Fruit fly (Drosophila melanogaster): ENCODE measurements around the gene Gs1l.

Gs1l gene

dm6 chr2L:4456539-4456994 is at the start of gene Gs1l:
Gene Gs1l (minus strand): TSS chr2L:4456807.
- TF ChIP-seq CTCF (optimal IDR thresholded peaks at IDR 0.05), result no peak
- TF ChIP-seq CG8478 (optimal IDR thresholded peaks at IDR 0.05), result no peak

- TF ChIP-seq CTCF (optimal IDR thresholded peaks at IDR 0.05) (no peak), CG8478 (optimal IDR thresholded peaks at IDR 0.05) (no peak)
These were observed 21.4 kb upstream of the Gs1l start for dm6 chr2L:4477978-4478377.

dm6 chr2L:4476672-4477273 is 20.2 kb upstream of the Gs1l start, which contains the start of gene ine:
Gene ine (minus strand): TSS chr2L:4477022.
- TF ChIP-seq CTCF (optimal IDR thresholded peaks at IDR 0.05), result no peak
- TF ChIP-seq CG8478 (optimal IDR thresholded peaks at IDR 0.05), result no peak

dm6 chr2L:4475422-4475821 is 18.8 kb upstream of the Gs1l start:
- TF ChIP-seq CG8478 (optimal IDR thresholded peaks at IDR 0.05) (no peak), CTCF (optimal IDR thresholded peaks at IDR 0.05) (no peak)

- no peak for TF ChIP-seq CTCF (optimal IDR thresholded peaks at IDR 0.05)
- no peak for TF ChIP-seq CG8478 (optimal IDR thresholded peaks at IDR 0.05)
These were observed 8.3 kb upstream of the Gs1l start, which contains the start of gene FIG4 for dm6 chr2L:4464946-4465345. Gene FIG4 (plus strand): TSS chr2L:4465174.

dm6 chr2L:4463323-4463722 is 6.7 kb upstream of the Gs1l start, which contains the start of the genes CG15443 and Paris:
Gene CG15443 (minus strand): TSS chr2L:4463447.
Gene Paris (plus strand): TSS chr2L:4463611.
- no peak for TF ChIP-seq CTCF (optimal IDR thresholded peaks at IDR 0.05)
- no peak for TF ChIP-seq CG8478 (optimal IDR thresholded peaks at IDR 0.05)

dm6 chr2L:4459543-4459942 is 2.9 kb upstream of the Gs1l start, which contains the start of the genes mRpL27 and CG15435:
Gene mRpL27 (minus strand): TSS chr2L:4459638.
Gene CG15435 (plus strand): TSS chr2L:4459729.
- TF ChIP-seq CG8478 (optimal IDR thresholded peaks at IDR 0.05), result no peak
- TF ChIP-seq CTCF (optimal IDR thresholded peaks at IDR 0.05), result no peak

- TF ChIP-seq CG8478 (optimal IDR thresholded peaks at IDR 0.05) (no peak), CTCF (optimal IDR thresholded peaks at IDR 0.05) (peak in 1 of 2 experiments; percentile 42)
These were observed 1.8 kb upstream of the Gs1l start, which contains the start of gene RpL27A for dm6 chr2L:4458119-4459056. Gene RpL27A (minus strand): TSS chr2L:4458364.

- TF ChIP-seq CTCF (optimal IDR thresholded peaks at IDR 0.05), result peak; percentile 57 to 70
- TF ChIP-seq CG8478 (optimal IDR thresholded peaks at IDR 0.05), result no peak
These were observed 2.5 kb downstream of the Gs1l start, which contains the start of the genes Secp43 and ND-B8 for dm6 chr2L:4454009-4454689. Gene Secp43 (minus strand): TSS chr2L:4454453. Gene ND-B8 (plus strand): TSS chr2L:4454626.

dm6 chr2L:4452798-4453197 is 3.8 kb downstream of the Gs1l start, which contains the start of gene CG15439:
Gene CG15439 (minus strand): TSS chr2L:4453038.
- TF ChIP-seq CG8478 (optimal IDR thresholded peaks at IDR 0.05), result no peak
- no peak for TF ChIP-seq CTCF (optimal IDR thresholded peaks at IDR 0.05)

dm6 chr2L:4448582-4449016 is 8.0 kb downstream of the Gs1l start, which contains the start of gene MFS18:
Gene MFS18 (minus strand): TSS chr2L:4448635.
- TF ChIP-seq CTCF (optimal IDR thresholded peaks at IDR 0.05) (no peak), CG8478 (optimal IDR thresholded peaks at IDR 0.05) (no peak)

dm6 chr2L:4444457-4444856 is 12.2 kb downstream of the Gs1l start, which contains the start of the genes morgue and Elp3:
Gene morgue (minus strand): TSS chr2L:4444680.
Gene Elp3 (plus strand): TSS chr2L:4444732.
- TF ChIP-seq CTCF (optimal IDR thresholded peaks at IDR 0.05) (no peak), CG8478 (optimal IDR thresholded peaks at IDR 0.05) (no peak)

- no peak for TF ChIP-seq CG8478 (optimal IDR thresholded peaks at IDR 0.05)
- no peak for TF ChIP-seq CTCF (optimal IDR thresholded peaks at IDR 0.05)
These were observed 14.5 kb downstream of the Gs1l start, which contains the start of the genes Sfp24F and CG15432 for dm6 chr2L:4442010-4442587. Gene Sfp24F (minus strand): TSS chr2L:4442060. Gene CG15432 (plus strand): TSS chr2L:4442320.
